Worm (Caenorhabditis elegans): ENCODE measurements around the gene F14H12.8.

DNA sequence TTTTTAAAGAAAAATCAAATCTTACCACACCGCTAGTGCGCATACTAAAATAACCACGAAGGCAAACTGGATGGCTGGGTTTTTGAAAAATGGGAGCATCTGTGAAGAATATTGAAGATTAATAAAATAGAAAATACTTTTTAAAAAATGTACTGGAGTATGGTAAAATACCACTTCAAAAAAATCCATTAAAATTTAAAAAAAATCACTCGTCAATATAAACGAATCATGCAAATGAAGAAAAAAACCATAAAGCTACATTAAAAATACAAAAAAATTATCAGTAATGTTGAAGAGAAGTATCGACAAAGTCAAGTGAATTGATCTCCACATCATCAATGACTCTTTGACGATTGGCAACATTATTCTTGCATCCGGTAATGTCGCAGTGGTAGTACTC lies 6.0 kb upstream of the F14H12.8 start, which contains the start of gene R160.5:
- TF ChIP-seq flt-1 (GFP tag; IDR thresholded peaks at IDR 0.05) (no peak), ceh-13 (GFP tag; optimal IDR thresholded peaks at IDR 0.05) (no peak)

Measured in whole organism, early embryonic.